Fruit fly (Drosophila melanogaster): ENCODE results near the gene CG10479.

DNA sequence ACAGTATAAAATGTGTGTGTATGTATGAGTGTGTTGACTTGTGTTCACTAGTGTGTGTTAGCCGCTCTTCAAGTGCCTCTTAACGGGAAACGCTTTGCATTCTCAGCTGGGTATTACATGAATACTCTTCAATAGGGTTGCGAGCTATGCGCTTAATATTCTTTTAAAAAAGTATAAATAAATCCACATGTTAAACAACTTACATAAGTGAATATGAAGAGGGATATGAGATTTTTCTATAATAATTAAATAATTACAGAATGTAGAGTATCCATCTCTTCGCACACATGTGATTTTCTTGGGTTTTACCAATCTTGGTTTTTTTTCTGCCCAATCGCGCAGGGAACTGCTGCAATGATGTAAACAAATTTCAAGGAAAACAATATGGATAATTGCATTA lies 30.2 kb downstream of the CG10479 start:
- TF ChIP-seq HLHmδ (GFP tag; optimal IDR thresholded peaks at IDR 0.05), result no peak
- no peak for TF ChIP-seq sima (GFP tag; optimal IDR thresholded peaks at IDR 0.05)
- TF ChIP-seq sim (GFP tag; IDR thresholded peaks at IDR 0.05), result no peak
- TF ChIP-seq CG12659 (GFP tag; optimal IDR thresholded peaks at IDR 0.05), result no peak
- no peak for TF ChIP-seq Six4 (GFP tag; optimal IDR thresholded peaks at IDR 0.05)
- no peak for TF ChIP-seq usp (GFP tag; optimal IDR thresholded peaks at IDR 0.05)
- no peak for TF ChIP-seq CG10979 (tag; optimal IDR thresholded peaks at IDR 0.05)
- no peak for TF ChIP-seq aop (GFP tag; IDR thresholded peaks at IDR 0.05)
- TF ChIP-seq Dp (GFP tag; optimal IDR thresholded peaks at IDR 0.05), result no peak

Measured in whole organism, embryonic.